Worm (Caenorhabditis elegans): ENCODE data around the gene F52E1.5.

DNA sequence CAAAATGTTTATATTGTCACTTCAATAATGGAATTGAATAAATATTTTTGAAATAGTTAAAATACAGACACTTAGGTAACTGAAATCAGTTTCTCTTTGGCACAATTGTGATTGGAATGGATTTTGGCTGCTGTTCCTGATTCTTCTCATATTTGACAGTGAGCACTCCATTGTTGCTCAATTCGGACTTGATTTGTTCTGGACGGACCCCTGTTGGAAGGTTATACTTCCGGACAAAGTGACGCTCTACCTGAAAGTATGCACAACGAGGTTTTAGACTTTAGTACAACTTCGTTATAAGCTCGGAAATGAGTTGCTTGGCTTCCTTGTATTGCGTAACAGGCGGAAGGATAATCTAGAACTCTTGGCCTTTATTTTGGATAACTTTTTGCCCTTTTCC lies 5.5 kb downstream of the F52E1.5 start:
- TF ChIP-seq pha-4 (tag; optimal IDR thresholded peaks at IDR 0.05), result no peak
- TF ChIP-seq ztf-11 (tag; optimal IDR thresholded peaks at IDR 0.05), result no peak
- TF ChIP-seq snpc-4 (tag; optimal IDR thresholded peaks at IDR 0.05), result no peak
- TF ChIP-seq skn-1 (tag; optimal IDR thresholded peaks at IDR 0.05), result no peak
- TF ChIP-seq elt-3 (tag; optimal IDR thresholded peaks at IDR 0.05), result no peak
- TF ChIP-seq fkh-10 (GFP tag; optimal IDR thresholded peaks at IDR 0.05), result no peak
- TF ChIP-seq hmg-11 (tag; optimal IDR thresholded peaks at IDR 0.05), result no peak
- TF ChIP-seq unc-62 (GFP tag; optimal IDR thresholded peaks at IDR 0.05), result no peak
- TF ChIP-seq zag-1 (tag; optimal IDR thresholded peaks at IDR 0.05), result no peak

Data from whole organism, L3 larva.